Fruit fly (Drosophila melanogaster) whole organism, embryonic: Measurements from ENCODE around the gene Nasp.
A peak's percentile ranks its signal among the peaks of the same experiment; 100 is the strongest.

Source experiments
- B-H1 ChIP-seq: fragments of 200-800 bp; sonication (Bioruptor generic); IDR thresholded peaks from 3 replicates; pipeline ENCODE4 v1.3.6; 2022; ENCODE audit warnings: missing biosample characterization, missing genetic modification characterization
- BtbVII ChIP-seq: fragments of 200-800 bp; sonication (Bioruptor generic); optimal IDR thresholded peaks from 3 replicates; lab custom pipeline; 2017; ENCODE audit warnings: missing biosample characterization, mild to moderate bottlenecking, missing genetic modification characterization
- CG10543 ChIP-seq: fragments of 200-800 bp; sonication (Bioruptor generic); optimal IDR thresholded peaks from 3 replicates; lab custom pipeline; 2017; ENCODE audit warnings: missing biosample characterization, mild to moderate bottlenecking, missing genetic modification characterization, moderate library complexity
- CG11456 ChIP-seq: fragments of 200-800 bp; sonication (Bioruptor generic); IDR thresholded peaks from 3 replicates; pipeline ENCODE4 v1.3.6; 2022; ENCODE audit warnings: missing biosample characterization, missing genetic modification characterization
- CG11696 ChIP-seq: fragments of 200-800 bp; sonication (Bioruptor generic); IDR thresholded peaks from 2 replicates; pipeline ENCODE4 v1.3.6; 2022; ENCODE audit warnings: missing biosample characterization, missing genetic modification characterization
- CG12299 ChIP-seq: fragments of 200-800 bp; sonication (Bioruptor generic); optimal IDR thresholded peaks from 2 replicates; lab custom pipeline; 2018; ENCODE audit warnings: missing biosample characterization, mild to moderate bottlenecking, missing genetic modification characterization
- CG12769 ChIP-seq: fragments of 200-800 bp; sonication (Bioruptor generic); optimal IDR thresholded peaks from 2 replicates; lab custom pipeline; 2019; ENCODE audit warnings: missing biosample characterization, mild to moderate bottlenecking, missing genetic modification characterization, moderate library complexity
- CG1529 ChIP-seq: fragments of 200-800 bp; sonication (Bioruptor generic); optimal IDR thresholded peaks from 3 replicates; lab custom pipeline; 2018; ENCODE audit warnings: missing biosample characterization, missing genetic modification characterization
- CG1602 ChIP-seq: fragments of 200-800 bp; sonication (Bioruptor generic); optimal IDR thresholded peaks from 3 replicates; lab custom pipeline; 2016; ENCODE audit warnings: missing biosample characterization, missing genetic modification characterization
- CG16815 ChIP-seq: fragments of 200-800 bp; sonication (Bioruptor generic); optimal IDR thresholded peaks from 3 replicates; lab custom pipeline; 2017; ENCODE audit warnings: missing biosample characterization, mild to moderate bottlenecking, missing genetic modification characterization
- CG1792 ChIP-seq: fragments of 200-800 bp; sonication (Bioruptor generic); optimal IDR thresholded peaks from 2 replicates; lab custom pipeline; 2016; ENCODE audit warnings: missing biosample characterization, missing genetic modification characterization
- CG34422 ChIP-seq: fragments of 200-800 bp; sonication (Bioruptor generic); IDR thresholded peaks from 3 replicates; pipeline ENCODE4 v1.3.6; 2022; ENCODE audit warnings: missing biosample characterization, missing genetic modification characterization
- CG3726 ChIP-seq: fragments of 200-800 bp; sonication (Bioruptor generic); IDR thresholded peaks from 3 replicates; pipeline ENCODE4, ENCODE4 v1.3.6; 2022; ENCODE audit warnings: missing biosample characterization, missing genetic modification characterization
- CG4617 ChIP-seq: fragments of 200-800 bp; sonication (Bioruptor generic); optimal IDR thresholded peaks from 3 replicates; lab custom pipeline; 2016; ENCODE audit warnings: missing biosample characterization, missing genetic modification characterization, borderline replicate concordance
- CG5180 ChIP-seq: fragments of 200-800 bp; sonication (Bioruptor generic); optimal IDR thresholded peaks from 3 replicates; lab custom pipeline; 2017; ENCODE audit warnings: missing biosample characterization, missing genetic modification characterization, mild to moderate bottlenecking, moderate library complexity, missing genetic modification reagents
- CTCF ChIP-seq: fragments of 200-800 bp; sonication (Bioruptor generic); optimal IDR thresholded peaks from 2 replicates; lab custom pipeline; 2017; ENCODE audit warnings: missing biosample characterization, mild to moderate bottlenecking, missing genetic modification characterization, moderate library complexity
- D19B ChIP-seq: fragments of 200-800 bp; sonication (Bioruptor generic); optimal IDR thresholded peaks from 2 replicates; lab custom pipeline; 2017; ENCODE audit warnings: missing biosample characterization, mild to moderate bottlenecking, missing genetic modification characterization
- Drgx ChIP-seq: fragments of 200-800 bp; sonication (Bioruptor generic); IDR thresholded peaks from 2 replicates; pipeline ENCODE4 v1.3.6; 2022; ENCODE audit warnings: missing biosample characterization, missing genetic modification characterization
- Eip74EF ChIP-seq, 2 experiments: fragments of 200-800 bp in 1 of 2; fragments of >200 bp in 1 of 2; sonication (Bioruptor generic) in 1 of 2; optimal IDR thresholded peaks; 2 replicates each; lab custom pipeline; 2017 to 2019; ENCODE audit warnings: missing biosample characterization in 2 of 2, missing genetic modification characterization in 2 of 2, mild to moderate bottlenecking in 1 of 2, moderate library complexity in 1 of 2
- Gug ChIP-seq: fragments of 200-800 bp; sonication (Bioruptor generic); IDR thresholded peaks from 4 replicates; pipeline ENCODE4 v1.3.6; 2022; ENCODE audit warnings: missing biosample characterization, missing genetic modification characterization
- Lim3 ChIP-seq: fragments of 200-800 bp; sonication (Bioruptor generic); IDR thresholded peaks from 2 replicates; pipeline ENCODE4 v1.3.6; 2022; ENCODE audit warnings: missing biosample characterization, missing genetic modification characterization
- Med ChIP-seq: fragments of 200-800 bp; sonication (Bioruptor generic); peaks from one replicate; lab custom pipeline; 2016; ENCODE audit warnings: missing biosample characterization, missing genetic modification characterization, mild to moderate bottlenecking, inconsistent platforms, moderate library complexity
- Myb ChIP-seq: fragments of 200-800 bp; sonication (Bioruptor generic); optimal IDR thresholded peaks from 2 replicates; lab custom pipeline; 2016; ENCODE audit warnings: missing biosample characterization, missing genetic modification characterization
- Pdp1 ChIP-seq, 2 experiments: fragments of 200-800 bp; sonication (Bioruptor generic); optimal IDR thresholded peaks; 3 replicates each; lab custom pipeline; 2016; ENCODE audit warnings: missing biosample characterization in 2 of 2, missing genetic modification characterization in 2 of 2, mild to moderate bottlenecking in 1 of 2, moderate library complexity in 1 of 2
- Rfx ChIP-seq: fragments of 200-800 bp; sonication (Bioruptor generic); IDR thresholded peaks from 2 replicates; pipeline ENCODE4 v1.3.6; 2022; ENCODE audit warnings: missing biosample characterization, missing genetic modification characterization
- abd-A ChIP-seq: fragments of 200-800 bp; sonication (Bioruptor generic); optimal IDR thresholded peaks from 3 replicates; lab custom pipeline; 2019; ENCODE audit warnings: missing biosample characterization, mild to moderate bottlenecking, missing genetic modification characterization, moderate library complexity
- ase ChIP-seq: fragments of 200-800 bp; sonication (Bioruptor generic); IDR thresholded peaks from 3 replicates; pipeline ENCODE4 v1.3.6; 2022; ENCODE audit warnings: missing biosample characterization, missing genetic modification characterization
- bigmax ChIP-seq: fragments of 200-800 bp; sonication (Bioruptor generic); optimal IDR thresholded peaks from 2 replicates; lab custom pipeline; 2018; ENCODE audit warnings: missing biosample characterization, mild to moderate bottlenecking, missing genetic modification characterization
- chinmo ChIP-seq: fragments of 200-800 bp; sonication (Bioruptor generic); IDR thresholded peaks from 4 replicates; pipeline ENCODE4 v1.3.6; 2022; ENCODE audit warnings: missing biosample characterization, missing genetic modification characterization; ENCODE audit not compliant: partially characterized antibody
- ci ChIP-seq: fragments of 200-800 bp; sonication (Bioruptor generic); IDR thresholded peaks from 3 replicates; pipeline ENCODE4 v1.3.6; 2022; ENCODE audit warnings: missing biosample characterization, missing genetic modification characterization
- crol ChIP-seq: fragments of 200-800 bp; sonication (Bioruptor generic); IDR thresholded peaks from 2 replicates; pipeline ENCODE4 v1.3.6; 2022; ENCODE audit warnings: missing biosample characterization, missing genetic modification characterization
- cwo ChIP-seq: fragments of 200-800 bp; sonication (Bioruptor generic); optimal IDR thresholded peaks from 3 replicates; lab custom pipeline; 2017; ENCODE audit warnings: missing biosample characterization, missing genetic modification characterization, mild to moderate bottlenecking, moderate library complexity, missing genetic modification reagents
- eve ChIP-seq, 2 experiments: fragments of >200 bp; optimal IDR thresholded peaks; 2 replicates each; lab custom pipeline; 2017; ENCODE audit warnings: missing biosample characterization in 2 of 2, missing genetic modification characterization in 2 of 2
- fd64A ChIP-seq: fragments of 200-800 bp; sonication (Bioruptor generic); optimal IDR thresholded peaks from 3 replicates; lab custom pipeline; 2018; ENCODE audit warnings: missing biosample characterization, mild to moderate bottlenecking, missing genetic modification characterization
- grn ChIP-seq: fragments of 200-800 bp; sonication (Bioruptor generic); optimal IDR thresholded peaks from 3 replicates; lab custom pipeline; 2017; ENCODE audit warnings: missing biosample characterization, missing genetic modification characterization
- h ChIP-seq: fragments of >200 bp; optimal IDR thresholded peaks from 2 replicates; lab custom pipeline; 2017
- hbn ChIP-seq: fragments of 200-800 bp; sonication (Bioruptor generic); IDR thresholded peaks from 2 replicates; pipeline ENCODE4 v1.3.6; 2022; ENCODE audit warnings: missing biosample characterization, missing genetic modification characterization; ENCODE audit not compliant: partially characterized antibody
- lilli ChIP-seq: fragments of 200-800 bp; sonication (Bioruptor generic); optimal IDR thresholded peaks from 3 replicates; lab custom pipeline; 2016; ENCODE audit warnings: missing biosample characterization, missing genetic modification characterization
- otp ChIP-seq: fragments of 200-800 bp; sonication (Bioruptor generic); IDR thresholded peaks from 3 replicates; pipeline ENCODE4, ENCODE4 v1.3.6; 2022; ENCODE audit warnings: missing biosample characterization, missing genetic modification characterization
- pb ChIP-seq: fragments of 200-800 bp; sonication (Bioruptor generic); optimal IDR thresholded peaks from 3 replicates; lab custom pipeline; 2016; ENCODE audit warnings: missing biosample characterization, missing genetic modification characterization
- psq ChIP-seq: fragments of 200-800 bp; sonication (Bioruptor generic); optimal IDR thresholded peaks from 2 replicates; lab custom pipeline; 2017; ENCODE audit warnings: missing biosample characterization, missing genetic modification characterization
- salm ChIP-seq: fragments of 200-800 bp; sonication (Bioruptor generic); optimal IDR thresholded peaks from 2 replicates; lab custom pipeline; 2018; ENCODE audit warnings: missing biosample characterization, mild to moderate bottlenecking, missing genetic modification characterization
- sd ChIP-seq: fragments of 200-800 bp; sonication (Bioruptor generic); optimal IDR thresholded peaks from 3 replicates; lab custom pipeline; 2018; ENCODE audit warnings: missing biosample characterization, mild to moderate bottlenecking, missing genetic modification characterization, moderate library complexity
- so ChIP-seq: fragments of 200-800 bp; sonication (Bioruptor generic); IDR thresholded peaks from 3 replicates; pipeline ENCODE4 v1.3.6; 2022; ENCODE audit warnings: missing biosample characterization, missing genetic modification characterization
- sob ChIP-seq: fragments of 200-800 bp; sonication (Bioruptor generic); IDR thresholded peaks from 2 replicates; pipeline ENCODE4 v1.3.6; 2022; ENCODE audit warnings: missing biosample characterization, missing genetic modification characterization
- z ChIP-seq: fragments of 200-800 bp; sonication (Bioruptor generic); IDR thresholded peaks from 3 replicates; pipeline ENCODE4 v1.3.6; 2022; ENCODE audit warnings: missing biosample characterization, missing genetic modification characterization

Nasp gene

dm6 chr3R:8741248-8741647 lies 6.3 kb upstream of the Nasp start:
- TF ChIP-seq ase (GFP tag; lab: Robert Waterston, UW), result no peak
- TF ChIP-seq CG10543 (GFP tag; lab: Kevin White, UChicago), result peak; percentile 48
- TF ChIP-seq psq, result no peak
- no peak for TF ChIP-seq salm (tag; lab: Kevin White, UChicago)
- peak; percentile 32 for TF ChIP-seq BtbVII (GFP tag; lab: Kevin White, UChicago)
- 0 out of 3 replicates have a peak, but pooled peaks have one; percentile 33 for TF ChIP-seq ci (GFP tag; lab: Robert Waterston, UW)
- no peak for TF ChIP-seq CG12299 (tag; lab: Kevin White, UChicago)
- no peak for TF ChIP-seq Gug (GFP tag; lab: Robert Waterston, UW)
- no peak for TF ChIP-seq CG3726
- TF ChIP-seq Rfx, result no peak
- no peak for TF ChIP-seq eve (GFP tag; optimal IDR thresholded peaks at IDR 0.05; lab: Kevin White, UChicago)
- no peak for TF ChIP-seq Lim3 (GFP tag; lab: Robert Waterston, UW)
- peak; percentile 71 for TF ChIP-seq CG12769 (tag; lab: Kevin White, UChicago)
- no peak for TF ChIP-seq CTCF (GFP tag; lab: Kevin White, UChicago)
- no peak for TF ChIP-seq z (GFP tag; lab: Robert Waterston, UW)
- TF ChIP-seq h, result no peak
- TF ChIP-seq bigmax (GFP tag; lab: Kevin White, UChicago), result no peak
- TF ChIP-seq crol, result no peak
- peak; percentile 41; the same call in 1 of the 3 replicates for TF ChIP-seq so (GFP tag; lab: Robert Waterston, UW)
- TF ChIP-seq Eip74EF (GFP tag; optimal IDR thresholded peaks at IDR 0.05; lab: Kevin White, UChicago), result peak in 1 of 2 experiments; percentile 46
- peak; percentile 35 for TF ChIP-seq Med (GFP tag; lab: Kevin White, UChicago)
- TF ChIP-seq CG1529 (GFP tag; lab: Kevin White, UChicago), result no peak
- no peak for TF ChIP-seq CG11456 (GFP tag; lab: Robert Waterston, UW)
- no peak for TF ChIP-seq sob (GFP tag; lab: Robert Waterston, UW)
- TF ChIP-seq CG11696 (GFP tag; lab: Robert Waterston, UW), result no peak
- no peak for TF ChIP-seq B-H1 (GFP tag; lab: Robert Waterston, UW)
- no peak for TF ChIP-seq CG4617
- no peak for TF ChIP-seq CG1792 (GFP tag; lab: Kevin White, UChicago)
- no peak for TF ChIP-seq CG1602 (GFP tag; lab: Kevin White, UChicago)
- no peak for TF ChIP-seq otp (GFP tag; lab: Robert Waterston, UW)
- no peak for TF ChIP-seq cwo (GFP tag; lab: Kevin White, UChicago)
- no peak for TF ChIP-seq hbn
- TF ChIP-seq CG34422 (GFP tag; lab: Robert Waterston, UW), result no peak
- TF ChIP-seq pb, result no peak
- TF ChIP-seq Myb, result no peak
- TF ChIP-seq CG5180 (GFP tag; lab: Kevin White, UChicago), result no peak
- TF ChIP-seq lilli (GFP tag; lab: Kevin White, UChicago), result no peak
- peak; percentile 42 for TF ChIP-seq fd64A (GFP tag; lab: Kevin White, UChicago)
- no peak for TF ChIP-seq CG16815 (GFP tag; lab: Kevin White, UChicago)
- TF ChIP-seq grn (GFP tag; lab: Kevin White, UChicago), result peak; percentile 7
- TF ChIP-seq sd (tag; lab: Kevin White, UChicago), result peak; percentile 66
- TF ChIP-seq Drgx (GFP tag; lab: Robert Waterston, UW), result no peak
- no peak for TF ChIP-seq D19B (GFP tag; lab: Kevin White, UChicago)
- peak; percentile 72 for TF ChIP-seq abd-A (tag; lab: Kevin White, UChicago)
- 0 out of 4 replicates have a peak, but pooled peaks have one; percentile 32 for TF ChIP-seq chinmo
- TF ChIP-seq Pdp1 (GFP tag; optimal IDR thresholded peaks at IDR 0.05; lab: Kevin White, UChicago), result peak in 1 of 2 experiments; percentile 79
